Comparison of ENCODE assay signal across 1 fruit fly cellular context in genomic region chrX:10737422-10738150, dm6.
TF ChIP-seq lines count a peak whose summit lies in the region.

No protein-coding gene starts in this region.

TF ChIP-seq in whole organism, embryonic, 481 proteins besides CTCF, POLR2A, EP300 and RAD21 (continued from another document):
- TF ChIP-seq gro (GFP tag; optimal IDR thresholded peaks at IDR 0.05; lab: Kevin White, UChicago) (peak; percentile 68), Rx (GFP tag; IDR thresholded peaks at IDR 0.05; lab: Robert Waterston, UW) (peak; percentile 80), pita (GFP tag; optimal IDR thresholded peaks at IDR 0.05; lab: Kevin White, UChicago) (no peak), CG13894 (tag; optimal IDR thresholded peaks at IDR 0.05; lab: Kevin White, UChicago) (peak; percentile 76), ab (GFP tag; optimal IDR thresholded peaks at IDR 0.05; lab: Kevin White, UChicago) (peak; percentile 35), twi (tag; optimal IDR thresholded peaks at IDR 0.05; lab: Kevin White, UChicago) (peak; percentile 62), bab2 (GFP tag; optimal IDR thresholded peaks at IDR 0.05; lab: Kevin White, UChicago) (peak; percentile 90), dmrt11E (tag; optimal IDR thresholded peaks at IDR 0.05; lab: Kevin White, UChicago) (peak; percentile 68), pnt (GFP tag; optimal IDR thresholded peaks at IDR 0.05; lab: Kevin White, UChicago) (peak; percentile 77), Awh (GFP tag; IDR thresholded peaks at IDR 0.05; lab: Robert Waterston, UW) (peak; percentile 89), ase (GFP tag; IDR thresholded peaks at IDR 0.05; lab: Robert Waterston, UW) (peak; percentile 84), inv (GFP tag; IDR thresholded peaks at IDR 0.05; lab: Robert Waterston, UW; ENCODE audit: partially characterized antibody) (no peak), CG7357 (GFP tag; IDR thresholded peaks at IDR 0.05; lab: Robert Waterston, UW) (peak; percentile 72), Hr78 (GFP tag; optimal IDR thresholded peaks at IDR 0.05; lab: Kevin White, UChicago) (peak in 1 of 2 experiments; percentile 68), CG7839 (tag; optimal IDR thresholded peaks at IDR 0.05; lab: Kevin White, UChicago) (peak; percentile 92), CG4360 (GFP tag; IDR thresholded peaks at IDR 0.05; lab: Robert Waterston, UW) (0 out of 2 replicates have a peak, but pooled peaks have one; percentile 54), fru (optimal IDR thresholded peaks at IDR 0.05; lab: Kevin White, UChicago) (no peak), CG12155 (GFP tag; optimal IDR thresholded peaks at IDR 0.05; lab: Kevin White, UChicago) (peak; percentile 50), ac (GFP tag; optimal IDR thresholded peaks at IDR 0.05; lab: Kevin White, UChicago) (no peak), CG9727 (GFP tag; optimal IDR thresholded peaks at IDR 0.05; lab: Kevin White, UChicago) (peak; percentile 73), Hmx (GFP tag; optimal IDR thresholded peaks at IDR 0.05; lab: Kevin White, UChicago) (no peak), sd (tag; optimal IDR thresholded peaks at IDR 0.05; lab: Kevin White, UChicago) (peak; percentile 60), CG13287 (GFP tag; IDR thresholded peaks at IDR 0.05; lab: Robert Waterston, UW; ENCODE audit: partially characterized antibody) (no peak), Atf6 (GFP tag; IDR thresholded peaks at IDR 0.05; lab: Robert Waterston, UW) (peak; percentile 78), CG6791 (GFP tag; IDR thresholded peaks at IDR 0.05; lab: Robert Waterston, UW; ENCODE audit: partially characterized antibody) (no peak), Doc2 (GFP tag; IDR thresholded peaks at IDR 0.05; lab: Robert Waterston, UW) (no peak), PHDP (tag; optimal IDR thresholded peaks at IDR 0.05; lab: Kevin White, UChicago) (peak; percentile 88), Med (GFP tag; lab: Kevin White, UChicago) (peak; percentile 98), ash1 (GFP tag; optimal IDR thresholded peaks at IDR 0.05; lab: Kevin White, UChicago) (peak; percentile 46), Ada2b (GFP tag; IDR thresholded peaks at IDR 0.05; lab: Robert Waterston, UW) (peak; percentile 85), gcm (GFP tag; optimal IDR thresholded peaks at IDR 0.05; lab: Kevin White, UChicago) (peak; percentile 70), Nf-YA (GFP tag; IDR thresholded peaks at IDR 0.05; lab: Robert Waterston, UW) (peak; percentile 77), CG9437 (GFP tag; optimal IDR thresholded peaks at IDR 0.05; lab: Kevin White, UChicago) (peak; percentile 70), CG1024 (GFP tag; IDR thresholded peaks at IDR 0.05; lab: Robert Waterston, UW) (peak; percentile 81), CG10366 (GFP tag; IDR thresholded peaks at IDR 0.05; lab: Robert Waterston, UW) (peak; percentile 86)
